Worm (Caenorhabditis elegans): Measurements from ENCODE around the gene Y102A5C.4.

Gene Y102A5C.4

ce11 chrV:16902726-16903125, 19.3 kb upstream of the Y102A5C.4 start, which contains the start of gene srd-68:
TSS of gene srd-68 (minus strand) at chrV:16902826.
- TF ChIP-seq nhr-25 (tag; optimal IDR thresholded peaks at IDR 0.05), result no peak
- TF ChIP-seq unc-62 (GFP tag; optimal IDR thresholded peaks at IDR 0.05), result no peak
- no peak for TF ChIP-seq fkh-10 (GFP tag; optimal IDR thresholded peaks at IDR 0.05)
- no peak for TF ChIP-seq ZK546.5 (tag; optimal IDR thresholded peaks at IDR 0.05)
- TF ChIP-seq aly-2 (tag; optimal IDR thresholded peaks at IDR 0.05), result no peak
- TF ChIP-seq mdl-1 (tag; optimal IDR thresholded peaks at IDR 0.05), result no peak
- TF ChIP-seq skn-1 (tag; optimal IDR thresholded peaks at IDR 0.05), result no peak
- TF ChIP-seq nhr-12 (tag; optimal IDR thresholded peaks at IDR 0.05), result no peak

- TF ChIP-seq ceh-82 (tag; optimal IDR thresholded peaks at IDR 0.05), result no peak
- TF ChIP-seq nhr-43 (tag; optimal IDR thresholded peaks at IDR 0.05; ENCODE audit: poor library complexity, severe bottlenecking), result no peak
- TF ChIP-seq R02D3.7 (tag; optimal IDR thresholded peaks at IDR 0.05), result no peak
- TF ChIP-seq nhr-237 (tag; optimal IDR thresholded peaks at IDR 0.05), result no peak
- no peak for TF ChIP-seq lin-39 (tag; optimal IDR thresholded peaks at IDR 0.05)
Measured at ce11 chrV:16904612-16905011, 17.4 kb upstream of the Y102A5C.4 start, which contains the start of gene nhr-262. TSS of gene nhr-262 (plus strand) at chrV:16904912.

ce11 chrV:16909871-16910270, 12.2 kb upstream of the Y102A5C.4 start, which contains the start of gene F09C6.16:
TSS of gene F09C6.16 (minus strand) at chrV:16909971.
- TF ChIP-seq ZK546.5 (tag; optimal IDR thresholded peaks at IDR 0.05) (no peak), mml-1 (tag; optimal IDR thresholded peaks at IDR 0.05) (no peak), hmg-11 (tag; optimal IDR thresholded peaks at IDR 0.05) (no peak), nfya-1 (tag; optimal IDR thresholded peaks at IDR 0.05; ENCODE audit: insufficient read depth) (no peak), ztf-4 (tag; optimal IDR thresholded peaks at IDR 0.05) (no peak), fkh-10 (GFP tag; optimal IDR thresholded peaks at IDR 0.05) (no peak), skn-1 (tag; optimal IDR thresholded peaks at IDR 0.05) (no peak), nhr-12 (tag; optimal IDR thresholded peaks at IDR 0.05) (no peak), ztf-11 (tag; optimal IDR thresholded peaks at IDR 0.05) (no peak), mdl-1 (tag; optimal IDR thresholded peaks at IDR 0.05) (no peak), ceh-28 (tag; optimal IDR thresholded peaks at IDR 0.05) (no peak), elt-1 (tag; optimal IDR thresholded peaks at IDR 0.05) (no peak)

- no peak for TF ChIP-seq nhr-25 (tag; optimal IDR thresholded peaks at IDR 0.05)
- peak; percentile 61 for TF ChIP-seq pha-4 (tag; optimal IDR thresholded peaks at IDR 0.05)
- TF ChIP-seq elt-2 (tag; optimal IDR thresholded peaks at IDR 0.05), result peak; percentile 25
- peak; percentile 3 for TF ChIP-seq pqm-1 (tag; optimal IDR thresholded peaks at IDR 0.05)
- no peak for TF ChIP-seq ceh-28 (tag; optimal IDR thresholded peaks at IDR 0.05)
Measured at ce11 chrV:16910864-16911263, 11.2 kb upstream of the Y102A5C.4 start.

ce11 chrV:16911294-16911693, 10.8 kb upstream of the Y102A5C.4 start:
- TF ChIP-seq sea-2 (GFP tag; optimal IDR thresholded peaks at IDR 0.05) (no peak), skn-1 (tag; optimal IDR thresholded peaks at IDR 0.05) (no peak), nhr-25 (tag; optimal IDR thresholded peaks at IDR 0.05) (no peak), elt-2 (tag; optimal IDR thresholded peaks at IDR 0.05) (peak; percentile 44), elt-3 (tag; optimal IDR thresholded peaks at IDR 0.05) (no peak), ceh-16 (tag; optimal IDR thresholded peaks at IDR 0.05) (no peak), mdl-1 (tag; optimal IDR thresholded peaks at IDR 0.05) (no peak), nhr-237 (tag; optimal IDR thresholded peaks at IDR 0.05) (no peak), pqm-1 (tag; optimal IDR thresholded peaks at IDR 0.05) (peak; percentile 10), pha-4 (tag; optimal IDR thresholded peaks at IDR 0.05) (no peak), eor-1 (tag; optimal IDR thresholded peaks at IDR 0.05) (no peak), ceh-9 (tag; optimal IDR thresholded peaks at IDR 0.05) (no peak), fkh-2 (tag; optimal IDR thresholded peaks at IDR 0.05) (no peak)

- no peak for TF ChIP-seq ztf-4 (tag; optimal IDR thresholded peaks at IDR 0.05)
- no peak for TF ChIP-seq fkh-10 (GFP tag; optimal IDR thresholded peaks at IDR 0.05)
- TF ChIP-seq nhr-12 (tag; optimal IDR thresholded peaks at IDR 0.05), result no peak
- no peak for TF ChIP-seq egl-5 (tag; optimal IDR thresholded peaks at IDR 0.05)
- TF ChIP-seq jun-1 (tag; optimal IDR thresholded peaks at IDR 0.05), result no peak
- no peak for TF ChIP-seq egl-27 (tag; optimal IDR thresholded peaks at IDR 0.05)
- no peak for TF ChIP-seq nhr-43 (tag; optimal IDR thresholded peaks at IDR 0.05; ENCODE audit: poor library complexity, severe bottlenecking)
- TF ChIP-seq R02D3.7 (tag; optimal IDR thresholded peaks at IDR 0.05), result no peak
- TF ChIP-seq ceh-9 (tag; optimal IDR thresholded peaks at IDR 0.05), result no peak
- no peak for TF ChIP-seq pqm-1 (tag; optimal IDR thresholded peaks at IDR 0.05)
- no peak for TF ChIP-seq ZK546.5 (tag; optimal IDR thresholded peaks at IDR 0.05)
Measured at ce11 chrV:16911934-16912333, 10.1 kb upstream of the Y102A5C.4 start, which contains the start of gene nhr-116. TSS of gene nhr-116 (plus strand) at chrV:16912234.
